Worm (Caenorhabditis elegans): ENCODE measurements around the gene F53C3.1.

F53C3.1 gene

DNA sequence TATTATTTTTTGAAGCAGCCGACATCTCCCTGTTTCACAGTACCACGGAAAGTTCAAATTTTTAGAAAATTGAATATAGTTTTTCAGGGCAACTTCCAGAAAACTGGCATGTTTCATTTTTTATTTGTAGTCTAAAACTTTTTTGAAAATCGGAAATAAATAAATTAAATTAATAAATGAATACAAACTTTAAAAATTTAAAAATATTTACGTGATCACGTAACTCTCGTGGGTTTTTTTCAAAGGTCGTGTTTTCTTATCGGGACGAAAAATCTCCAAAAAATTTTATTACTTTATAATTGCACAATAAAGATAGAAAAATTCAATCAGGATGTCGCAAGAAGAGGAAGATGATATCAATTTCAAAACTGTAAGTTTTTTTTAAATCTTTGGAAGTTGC lies at the start of gene F53C3.1:
Gene F53C3.1 (plus strand): TSS at position 301 of the 400 bp plus-strand sequence.
- TF ChIP-seq klf-2 (GFP tag; conservative IDR thresholded peaks at IDR 0.05) = no peak
- no peak for TF ChIP-seq flt-1 (GFP tag; IDR thresholded peaks at IDR 0.05)
- TF ChIP-seq med-1 (GFP tag; optimal IDR thresholded peaks at IDR 0.05; ENCODE audit: insufficient read depth) = no peak
- no peak for TF ChIP-seq tab-1 (GFP tag; IDR thresholded peaks at IDR 0.05)
- TF ChIP-seq cog-1 (tag; optimal IDR thresholded peaks at IDR 0.05) = no peak
- TF ChIP-seq ref-1 (GFP tag; conservative IDR thresholded peaks at IDR 0.05) = no peak
- TF ChIP-seq ztf-29 (GFP tag; IDR thresholded peaks at IDR 0.05) = no peak
- TF ChIP-seq T22C8.4 (GFP tag; IDR thresholded peaks at IDR 0.05) = no peak
- no peak for TF ChIP-seq ztf-23 (GFP tag; IDR thresholded peaks at IDR 0.05)

DNA sequence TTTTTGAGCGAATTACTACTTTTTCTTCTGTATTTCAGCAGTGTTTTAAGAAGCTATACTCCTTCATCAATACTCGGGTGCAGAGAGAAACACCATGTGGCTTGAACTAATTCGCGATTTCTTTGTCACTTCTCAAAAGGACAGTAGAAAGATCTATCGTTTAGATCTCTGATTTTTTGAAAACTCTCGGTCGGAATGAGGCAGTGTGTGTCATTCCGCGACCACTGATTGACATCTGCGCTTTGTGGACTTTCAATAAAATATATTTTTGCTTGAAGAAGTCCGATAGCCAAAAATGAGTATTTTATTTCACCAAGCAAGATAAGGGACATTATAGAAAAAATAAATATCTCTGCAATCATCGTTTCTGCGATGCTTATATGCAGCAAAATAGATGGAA lies 49.8 kb upstream of the F53C3.1 start:
- TF ChIP-seq cog-1 (tag; optimal IDR thresholded peaks at IDR 0.05) (no peak), klf-2 (GFP tag; conservative IDR thresholded peaks at IDR 0.05) (no peak), tab-1 (GFP tag; IDR thresholded peaks at IDR 0.05) (no peak), flt-1 (GFP tag; IDR thresholded peaks at IDR 0.05) (no peak), ztf-29 (GFP tag; IDR thresholded peaks at IDR 0.05) (no peak), T22C8.4 (GFP tag; IDR thresholded peaks at IDR 0.05) (no peak), ref-1 (GFP tag; conservative IDR thresholded peaks at IDR 0.05) (no peak), ztf-23 (GFP tag; IDR thresholded peaks at IDR 0.05) (no peak), med-1 (GFP tag; optimal IDR thresholded peaks at IDR 0.05; ENCODE audit: insufficient read depth) (no peak)

DNA sequence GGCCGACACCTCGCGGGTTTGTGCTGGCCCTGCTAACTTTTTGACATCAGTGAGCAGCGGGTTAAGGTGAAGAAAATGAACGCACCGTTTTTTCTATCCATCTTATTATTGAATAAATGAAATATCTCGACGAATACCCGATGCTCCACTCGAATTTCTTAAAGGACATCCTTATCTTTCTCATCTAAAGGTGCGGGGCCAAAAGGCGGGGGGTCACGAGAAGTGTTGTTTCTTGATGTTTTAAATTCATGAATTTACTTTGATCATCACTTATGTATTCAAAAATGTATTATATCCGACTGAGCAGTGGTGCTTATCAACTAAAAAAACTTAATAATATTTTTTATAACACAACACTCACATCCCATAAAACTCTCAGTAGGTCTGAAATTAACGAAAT lies 47.2 kb upstream of the F53C3.1 start, which contains the start of gene nhr-261:
Gene nhr-261 (minus strand): TSS at position 101 of the 400 bp plus-strand sequence.
- TF ChIP-seq med-1 (GFP tag; optimal IDR thresholded peaks at IDR 0.05; ENCODE audit: insufficient read depth) (no peak), ztf-29 (GFP tag; IDR thresholded peaks at IDR 0.05) (no peak)

DNA sequence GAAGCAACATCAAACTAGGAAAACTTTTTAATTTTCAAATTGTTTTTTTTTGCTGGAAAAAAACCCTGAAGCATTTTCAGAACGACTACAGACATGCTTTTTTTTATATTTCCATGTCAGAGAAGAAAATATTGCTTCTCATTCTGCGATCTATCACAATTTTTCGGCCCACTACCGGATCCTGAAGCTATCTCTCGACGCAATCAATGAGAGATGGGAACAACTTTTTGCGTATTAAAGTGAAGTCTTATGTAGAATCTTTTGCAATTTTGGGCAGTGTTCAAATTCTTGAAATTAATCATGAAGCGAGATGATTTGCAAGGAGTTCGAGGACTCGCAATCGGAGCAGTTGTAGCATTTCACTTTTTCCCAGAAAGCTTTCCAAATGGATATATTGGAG lies 42.2 kb upstream of the F53C3.1 start, which contains the start of gene oac-10:
Gene oac-10 (plus strand): TSS at position 301 of the 400 bp plus-strand sequence.
- no peak for TF ChIP-seq klf-2 (GFP tag; conservative IDR thresholded peaks at IDR 0.05)
- TF ChIP-seq flt-1 (GFP tag; IDR thresholded peaks at IDR 0.05) = no peak
- TF ChIP-seq cog-1 (tag; optimal IDR thresholded peaks at IDR 0.05) = no peak
- no peak for TF ChIP-seq ztf-23 (GFP tag; IDR thresholded peaks at IDR 0.05)
- no peak for TF ChIP-seq ztf-29 (GFP tag; IDR thresholded peaks at IDR 0.05)

DNA sequence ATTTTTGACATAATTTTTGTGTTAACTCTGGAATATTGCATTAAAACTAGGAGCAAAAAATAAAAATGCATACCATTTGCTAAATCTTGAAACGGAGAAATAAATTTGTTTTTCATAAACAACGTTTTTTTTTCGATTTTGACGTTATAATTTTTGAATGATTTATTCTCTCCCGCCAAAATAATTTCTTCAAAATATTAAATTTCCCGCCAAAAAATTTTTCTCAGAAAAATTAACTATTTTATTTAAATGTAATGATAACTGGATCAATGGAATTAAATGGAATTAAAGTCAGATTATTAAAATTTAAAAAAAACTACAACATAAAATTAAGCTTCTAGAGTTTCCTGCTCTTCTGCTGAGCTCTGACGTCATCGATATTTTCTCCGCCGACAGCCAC lies 34.7 kb upstream of the F53C3.1 start, which contains the start of gene nep-3:
Gene nep-3 (minus strand): TSS at position 101 of the 400 bp plus-strand sequence.
- no peak for TF ChIP-seq ztf-23 (GFP tag; IDR thresholded peaks at IDR 0.05)

DNA sequence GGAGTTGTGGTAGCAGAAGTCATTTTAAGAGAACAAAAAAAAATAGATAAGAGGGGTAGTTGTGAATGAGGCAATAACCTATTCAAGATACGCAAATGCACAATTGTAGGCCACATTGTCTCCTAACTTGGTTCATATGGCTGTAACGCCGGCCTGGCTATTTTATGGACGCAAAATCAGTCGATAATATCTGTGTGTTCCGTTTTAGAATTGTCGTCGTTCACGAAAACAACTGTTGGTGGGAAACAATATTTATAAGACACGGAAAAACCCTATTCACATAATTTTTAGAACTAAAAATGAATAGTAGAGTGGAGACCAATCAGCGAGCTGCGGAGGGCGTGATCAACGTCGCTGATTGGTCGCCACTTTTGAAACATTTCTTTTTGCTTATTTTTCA lies 33.9 kb upstream of the F53C3.1 start, which contains the start of gene sdz-7:
Gene sdz-7 (minus strand): TSS at position 101 of the 400 bp plus-strand sequence.
- TF ChIP-seq flt-1 (GFP tag; IDR thresholded peaks at IDR 0.05) (no peak), klf-2 (GFP tag; conservative IDR thresholded peaks at IDR 0.05) (no peak)

DNA sequence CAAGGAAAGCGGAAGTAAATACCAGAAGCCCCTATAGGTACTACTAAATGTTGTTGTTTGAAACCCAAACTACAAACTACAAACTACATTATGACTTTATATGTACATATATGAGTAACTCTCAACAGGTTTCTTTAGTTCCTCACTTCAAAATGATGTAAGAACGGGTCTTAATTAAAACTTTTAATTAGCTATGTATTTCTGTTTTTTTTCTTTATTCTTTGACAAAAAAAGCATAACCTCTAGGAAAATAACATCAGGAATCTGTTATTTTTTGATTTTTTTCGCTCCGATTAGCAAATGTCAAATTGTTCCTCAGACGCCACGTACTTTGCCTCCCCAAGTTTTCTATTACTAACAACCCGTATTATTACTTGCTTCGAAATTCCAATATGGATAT lies 33.5 kb upstream of the F53C3.1 start, which contains the start of gene srh-250:
Gene srh-250 (plus strand): TSS at position 301 of the 400 bp plus-strand sequence.
- TF ChIP-seq ztf-29 (GFP tag; IDR thresholded peaks at IDR 0.05) = no peak
- TF ChIP-seq T22C8.4 (GFP tag; IDR thresholded peaks at IDR 0.05) = no peak

DNA sequence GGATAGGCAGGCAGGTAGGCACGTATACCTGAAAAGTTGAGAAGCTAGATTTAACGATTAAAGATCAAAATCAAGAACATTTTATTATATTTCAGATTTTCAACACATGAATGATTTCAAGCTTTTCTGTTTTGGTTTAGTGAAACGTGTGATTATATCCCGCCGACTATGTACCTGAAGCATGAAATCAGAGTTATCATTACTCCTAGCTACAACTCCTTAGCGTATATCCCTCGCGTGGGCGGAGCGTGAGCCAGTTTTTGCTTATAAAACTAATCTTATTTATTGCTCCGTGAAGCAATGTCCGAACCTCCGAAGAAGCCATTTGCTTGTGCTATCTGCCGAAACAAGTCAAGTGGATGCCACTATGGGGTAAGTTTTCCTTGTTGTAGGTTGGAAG lies 31.9 kb upstream of the F53C3.1 start, which contains the start of gene nhr-166:
Gene nhr-166 (plus strand): TSS at position 301 of the 400 bp plus-strand sequence.
- TF ChIP-seq cog-1 (tag; optimal IDR thresholded peaks at IDR 0.05) = no peak
- TF ChIP-seq ref-1 (GFP tag; conservative IDR thresholded peaks at IDR 0.05) = no peak
- no peak for TF ChIP-seq med-1 (GFP tag; optimal IDR thresholded peaks at IDR 0.05; ENCODE audit: insufficient read depth)
- TF ChIP-seq klf-2 (GFP tag; conservative IDR thresholded peaks at IDR 0.05) = no peak
- no peak for TF ChIP-seq ztf-23 (GFP tag; IDR thresholded peaks at IDR 0.05)
- no peak for TF ChIP-seq flt-1 (GFP tag; IDR thresholded peaks at IDR 0.05)
- no peak for TF ChIP-seq ztf-29 (GFP tag; IDR thresholded peaks at IDR 0.05)
- no peak for TF ChIP-seq T22C8.4 (GFP tag; IDR thresholded peaks at IDR 0.05)
- no peak for TF ChIP-seq tab-1 (GFP tag; IDR thresholded peaks at IDR 0.05)

DNA sequence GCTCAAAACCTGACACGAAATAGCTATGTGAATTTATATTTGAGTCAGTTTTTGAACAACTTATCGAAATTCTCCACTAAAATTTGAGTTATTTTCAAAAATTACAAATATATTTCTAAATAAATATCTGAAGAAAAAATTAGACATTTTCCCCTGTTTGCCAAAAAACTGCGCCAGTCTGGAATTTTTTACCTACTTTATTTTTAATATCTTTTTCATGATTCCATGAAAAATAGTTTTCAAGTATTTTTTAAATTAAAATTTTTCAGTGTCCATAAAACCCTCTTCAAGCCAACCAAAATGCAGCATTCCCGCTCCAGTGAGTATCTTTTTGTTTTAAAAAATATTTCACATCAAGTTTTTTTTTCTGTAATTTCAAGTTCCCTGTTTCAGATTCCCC lies 20.7 kb upstream of the F53C3.1 start, which contains the start of gene F53C3.8:
Gene F53C3.8 (plus strand): TSS at position 301 of the 400 bp plus-strand sequence.
- TF ChIP-seq klf-2 (GFP tag; conservative IDR thresholded peaks at IDR 0.05) (no peak), med-1 (GFP tag; optimal IDR thresholded peaks at IDR 0.05; ENCODE audit: insufficient read depth) (no peak), ref-1 (GFP tag; conservative IDR thresholded peaks at IDR 0.05) (no peak), flt-1 (GFP tag; IDR thresholded peaks at IDR 0.05) (no peak), tab-1 (GFP tag; IDR thresholded peaks at IDR 0.05) (no peak)

DNA sequence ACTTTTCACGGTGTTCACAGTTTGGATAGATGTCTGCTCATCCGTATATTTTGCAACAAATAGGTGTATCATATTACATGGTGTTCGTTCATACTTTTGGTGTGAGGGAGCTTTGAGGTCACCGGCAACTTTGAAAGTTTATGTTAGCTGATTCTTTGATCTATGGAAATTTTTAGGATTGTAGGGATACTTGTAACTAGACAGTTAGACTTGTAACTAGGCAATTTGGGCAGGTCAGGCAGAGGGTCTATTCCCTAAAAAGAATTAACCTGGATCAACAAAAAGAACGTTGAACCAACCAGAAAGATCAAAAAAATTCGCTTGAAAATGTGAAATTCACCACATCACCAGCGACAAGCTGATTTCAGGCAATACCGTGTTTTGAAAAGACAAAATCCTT lies 17.9 kb upstream of the F53C3.1 start:
- TF ChIP-seq ref-1 (GFP tag; conservative IDR thresholded peaks at IDR 0.05) (no peak), T22C8.4 (GFP tag; IDR thresholded peaks at IDR 0.05) (no peak), ztf-29 (GFP tag; IDR thresholded peaks at IDR 0.05) (no peak), cog-1 (tag; optimal IDR thresholded peaks at IDR 0.05) (no peak), ztf-23 (GFP tag; IDR thresholded peaks at IDR 0.05) (no peak), klf-2 (GFP tag; conservative IDR thresholded peaks at IDR 0.05) (no peak), flt-1 (GFP tag; IDR thresholded peaks at IDR 0.05) (no peak), med-1 (GFP tag; optimal IDR thresholded peaks at IDR 0.05; ENCODE audit: insufficient read depth) (no peak)

DNA sequence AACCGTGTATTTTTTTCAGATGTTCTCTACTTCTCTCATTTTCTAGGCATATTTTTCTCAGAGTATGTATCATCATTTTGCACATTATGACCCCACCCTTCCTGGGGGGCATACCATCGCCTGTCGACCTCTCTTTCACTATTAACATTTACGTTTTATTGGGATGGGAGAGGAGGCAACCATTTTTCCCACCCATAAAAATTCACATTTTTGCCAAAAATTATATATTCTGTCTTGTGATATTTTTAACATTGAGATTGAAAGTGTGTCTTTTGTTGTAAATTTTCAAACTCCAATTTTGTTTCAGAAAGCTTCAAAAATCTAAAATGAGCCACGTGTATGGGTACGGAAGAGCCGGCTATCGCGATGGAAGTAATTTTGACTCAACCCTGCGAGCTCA lies 17.1 kb upstream of the F53C3.1 start, which contains the start of gene F53C3.7:
Gene F53C3.7 (plus strand): TSS at position 301 of the 400 bp plus-strand sequence.
- no peak for TF ChIP-seq flt-1 (GFP tag; IDR thresholded peaks at IDR 0.05)
- no peak for TF ChIP-seq tab-1 (GFP tag; IDR thresholded peaks at IDR 0.05)
- TF ChIP-seq ref-1 (GFP tag; conservative IDR thresholded peaks at IDR 0.05) = no peak
- no peak for TF ChIP-seq ztf-29 (GFP tag; IDR thresholded peaks at IDR 0.05)
- no peak for TF ChIP-seq cog-1 (tag; optimal IDR thresholded peaks at IDR 0.05)
- TF ChIP-seq klf-2 (GFP tag; conservative IDR thresholded peaks at IDR 0.05) = no peak
- TF ChIP-seq med-1 (GFP tag; optimal IDR thresholded peaks at IDR 0.05; ENCODE audit: insufficient read depth) = no peak
- TF ChIP-seq T22C8.4 (GFP tag; IDR thresholded peaks at IDR 0.05) = no peak
- TF ChIP-seq ztf-23 (GFP tag; IDR thresholded peaks at IDR 0.05) = no peak
